Worm (Caenorhabditis elegans) whole organism, L4 larva: Measurements from ENCODE around the gene ZK666.8.

Experiments
- F37D6.2 ChIP-seq: sonication (generic microtip); optimal IDR thresholded peaks from 2 replicates; lab custom pipeline; 2016; ENCODE audit warnings: mild to moderate bottlenecking, missing genetic modification characterization, missing compliant biosample characterization
- R02D3.7 ChIP-seq: fragments of 150-350 bp; sonication (generic microtip); optimal IDR thresholded peaks from 3 replicates; lab custom pipeline; 2014; ENCODE audit warnings: missing biosample characterization, missing genetic modification characterization
- Y105C5A.15 ChIP-seq: fragments of 200-800 bp; sonication (Bioruptor generic); IDR thresholded peaks from 2 replicates; pipeline ENCODE4 v1.3.6; 2022; ENCODE audit warnings: missing genetic modification characterization, missing compliant biosample characterization
- ZK546.5 ChIP-seq, 2 experiments: sonication (generic microtip); optimal IDR thresholded peaks; 2 replicates each; lab custom pipeline; 2017; ENCODE audit warnings: missing biosample characterization in 2 of 2, missing genetic modification characterization in 2 of 2
- ama-1 ChIP-seq: fragments of 150-350 bp; optimal IDR thresholded peaks from 2 replicates; lab custom pipeline; 2014; ENCODE audit warnings: inconsistent platforms, mixed read lengths
- attf-4 ChIP-seq: sonication (generic microtip); optimal IDR thresholded peaks from 3 replicates; lab custom pipeline; 2017; ENCODE audit warnings: missing biosample characterization, missing genetic modification characterization
- ceh-20 ChIP-seq: fragments of 200-800 bp; sonication (Bioruptor generic); IDR thresholded peaks from 2 replicates; pipeline ENCODE4 v1.3.6; 2022; ENCODE audit warnings: missing genetic modification reagents, missing genetic modification characterization, missing compliant biosample characterization
- ceh-44 ChIP-seq: fragments of 200-800 bp; sonication (Bioruptor generic); IDR thresholded peaks from 2 replicates; pipeline ENCODE4 v1.3.6; 2022; ENCODE audit warnings: missing genetic modification reagents, missing genetic modification characterization, missing compliant biosample characterization
- cey-2 ChIP-seq: sonication (generic microtip); optimal IDR thresholded peaks from 3 replicates; lab custom pipeline; 2017; ENCODE audit warnings: missing genetic modification characterization, mild to moderate bottlenecking, missing compliant biosample characterization, antibody characterized with exemption, borderline replicate concordance; ENCODE audit not compliant: insufficient read depth
- daf-16 ChIP-seq, 3 experiments: sonication (generic microtip); optimal IDR thresholded peaks; 2 replicates each; lab custom pipeline; 2016 to 2017; ENCODE audit warnings: missing genetic modification characterization in 3 of 3, missing genetic modification reagents in 3 of 3, mild to moderate bottlenecking in 2 of 3, missing compliant biosample characterization in 2 of 3, missing biosample characterization in 1 of 3, moderate library complexity in 1 of 3
- daf-19 ChIP-seq: fragments of 200-800 bp; sonication (Bioruptor generic); conservative IDR thresholded peaks from 2 replicates; pipeline ENCODE4 v1.3.6; 2022; ENCODE audit warnings: missing genetic modification characterization, missing compliant biosample characterization
- duxl-1 ChIP-seq: sonication (generic microtip); optimal IDR thresholded peaks from 2 replicates; lab custom pipeline; 2016; ENCODE audit warnings: mild to moderate bottlenecking, missing genetic modification characterization, moderate library complexity, missing compliant biosample characterization; ENCODE audit not compliant: poor library complexity
- egl-27 ChIP-seq: sonication (generic microtip); optimal IDR thresholded peaks from 3 replicates; lab custom pipeline; 2017; ENCODE audit warnings: missing biosample characterization, missing genetic modification reagents, missing genetic modification characterization
- fkh-10 ChIP-seq: fragments of 150-350 bp; optimal IDR thresholded peaks from 2 replicates; lab custom pipeline; 2014; ENCODE audit warnings: missing biosample characterization, missing genetic modification reagents, missing genetic modification characterization
- fos-1 ChIP-seq: fragments of 150-350 bp; optimal IDR thresholded peaks from 2 replicates; lab custom pipeline; 2014; ENCODE audit warnings: missing biosample characterization, missing genetic modification characterization
- hlh-11 ChIP-seq: fragments of 200-800 bp; sonication (Bioruptor generic); optimal IDR thresholded peaks from 2 replicates; lab custom pipeline; 2018; ENCODE audit warnings: mild to moderate bottlenecking, missing genetic modification characterization, missing compliant biosample characterization
- lim-7 ChIP-seq: fragments of 200-800 bp; sonication (Bioruptor generic); IDR thresholded peaks from 2 replicates; pipeline ENCODE4 v1.3.6; 2022; ENCODE audit warnings: missing genetic modification characterization, missing compliant biosample characterization
- lin-1 ChIP-seq: fragments of 200-800 bp; sonication (Bioruptor generic); IDR thresholded peaks from 2 replicates; pipeline ENCODE4 v1.3.6; 2022; ENCODE audit warnings: missing genetic modification reagents, missing genetic modification characterization, missing compliant biosample characterization
- lin-13 ChIP-seq: fragments of 150-350 bp; optimal IDR thresholded peaks from 2 replicates; lab custom pipeline; 2014; ENCODE audit warnings: missing biosample characterization, missing genetic modification reagents, missing genetic modification characterization
- lin-15B ChIP-seq: fragments of 150-350 bp; sonication (generic microtip); optimal IDR thresholded peaks from 3 replicates; lab custom pipeline; 2014; ENCODE audit warnings: missing biosample characterization, missing genetic modification characterization
- lin-39 ChIP-seq: fragments of 150-350 bp; optimal IDR thresholded peaks from 2 replicates; lab custom pipeline; 2014; ENCODE audit warnings: missing biosample characterization, missing genetic modification reagents, missing genetic modification characterization
- madf-5 ChIP-seq, 2 experiments: fragments of 200-800 bp; sonication (Bioruptor generic); IDR thresholded peaks; 2 replicates each; pipeline ENCODE4 v1.3.6; 2022; ENCODE audit warnings: missing compliant biosample characterization in 2 of 2, missing genetic modification characterization in 2 of 2
- mdl-1 ChIP-seq, 2 experiments: fragments of 150-350 bp in 1 of 2; sonication (generic microtip) in 1 of 2; optimal IDR thresholded peaks; 2 replicates each; lab custom pipeline; 2014 to 2017; ENCODE audit warnings: missing biosample characterization in 2 of 2, missing genetic modification characterization in 2 of 2
- mep-1 ChIP-seq: fragments of 150-350 bp; sonication (generic microtip); optimal IDR thresholded peaks from 3 replicates; lab custom pipeline; 2014; ENCODE audit warnings: missing biosample characterization, missing genetic modification characterization
- mxl-3 ChIP-seq: fragments of 200-800 bp; sonication (Bioruptor generic); optimal IDR thresholded peaks from 2 replicates; lab custom pipeline; 2018; ENCODE audit warnings: mild to moderate bottlenecking, missing genetic modification characterization, missing compliant biosample characterization
- nhr-10 ChIP-seq: fragments of 150-350 bp; optimal IDR thresholded peaks from 2 replicates; lab custom pipeline; 2014; ENCODE audit warnings: missing biosample characterization, missing genetic modification characterization
- nhr-102 ChIP-seq: sonication (generic microtip); optimal IDR thresholded peaks from 2 replicates; lab custom pipeline; 2016; ENCODE audit warnings: mild to moderate bottlenecking, missing genetic modification characterization, moderate library complexity, missing compliant biosample characterization
- nhr-111 ChIP-seq: fragments of 200-800 bp; sonication (Bioruptor generic); optimal IDR thresholded peaks from 2 replicates; lab custom pipeline; 2018; ENCODE audit warnings: mild to moderate bottlenecking, missing genetic modification characterization, missing compliant biosample characterization
- nhr-25 ChIP-seq: sonication (generic microtip); optimal IDR thresholded peaks from 2 replicates; lab custom pipeline; 2017; ENCODE audit warnings: missing genetic modification characterization, mild to moderate bottlenecking, missing compliant biosample characterization, antibody characterized with exemption, moderate library complexity, borderline replicate concordance; ENCODE audit not compliant: insufficient read depth
- nhr-41 ChIP-seq: fragments of 200-800 bp; sonication (Bioruptor generic); IDR thresholded peaks from 2 replicates; pipeline ENCODE4 v1.3.6; 2022; ENCODE audit warnings: missing genetic modification reagents, missing genetic modification characterization, missing compliant biosample characterization
- nhr-76 ChIP-seq: fragments of 150-350 bp; optimal IDR thresholded peaks from 2 replicates; lab custom pipeline; 2014; ENCODE audit warnings: missing biosample characterization, missing genetic modification characterization
- nhr-77 ChIP-seq: fragments of 150-350 bp; optimal IDR thresholded peaks from 2 replicates; lab custom pipeline; 2014; ENCODE audit warnings: missing biosample characterization, missing genetic modification characterization
- pqm-1 ChIP-seq: sonication (generic microtip); optimal IDR thresholded peaks from 2 replicates; lab custom pipeline; 2017; ENCODE audit warnings: missing biosample characterization, missing genetic modification characterization
- skn-1 ChIP-seq: fragments of 150-350 bp; optimal IDR thresholded peaks from 2 replicates; lab custom pipeline; 2014; ENCODE audit warnings: missing biosample characterization, missing genetic modification characterization
- snpc-4 ChIP-seq: fragments of 150-350 bp; optimal IDR thresholded peaks from 2 replicates; lab custom pipeline; 2014; ENCODE audit warnings: missing biosample characterization, missing genetic modification characterization
- zfp-2 ChIP-seq: sonication (generic microtip); optimal IDR thresholded peaks from 2 replicates; lab custom pipeline; 2016; ENCODE audit warnings: mild to moderate bottlenecking, missing genetic modification characterization, missing compliant biosample characterization
- zip-11 ChIP-seq: fragments of 200-800 bp; sonication (Bioruptor generic); IDR thresholded peaks from 2 replicates; pipeline ENCODE4 v1.3.6; 2022; ENCODE audit warnings: missing genetic modification characterization, missing compliant biosample characterization
- zip-2 ChIP-seq: fragments of 150-350 bp; optimal IDR thresholded peaks from 2 replicates; lab custom pipeline; 2014; ENCODE audit warnings: missing biosample characterization, missing genetic modification characterization
- ztf-7 ChIP-seq: fragments of 150-350 bp; optimal IDR thresholded peaks from 2 replicates; lab custom pipeline; 2014; ENCODE audit warnings: missing biosample characterization, missing genetic modification characterization

The ZK666.8 gene

DNA sequence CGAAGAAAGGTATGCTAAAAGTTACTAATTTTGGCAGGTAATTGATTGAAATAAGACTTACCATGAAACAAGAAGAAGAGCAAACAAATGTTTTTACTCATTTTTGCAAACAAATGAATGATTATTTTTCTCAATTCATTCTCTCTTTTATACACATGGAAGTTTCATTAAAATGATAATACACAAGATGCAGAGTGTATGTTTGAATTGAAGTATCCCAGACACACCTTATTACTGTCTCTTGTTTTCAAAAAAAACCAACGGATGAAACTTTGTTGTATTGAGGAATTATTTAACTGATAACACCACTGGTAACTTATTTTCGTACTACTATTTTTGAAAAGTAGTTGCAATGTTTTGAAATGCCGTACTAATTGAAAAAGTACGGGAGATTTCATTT lies 13.6 kb downstream of the ZK666.8 start, which contains the start of gene clec-59:
Gene clec-59 (minus strand): TSS at position 101 of the 400 bp plus-strand sequence.
- TF ChIP-seq ama-1 (lab: Kevin White, UChicago) (no peak), ceh-44 (GFP tag; lab: Robert Waterston, UW) (no peak), ztf-7 (tag; lab: Kevin White, UChicago) (no peak), cey-2 (no peak), F37D6.2 (no peak), madf-5 (GFP tag; IDR thresholded peaks at IDR 0.05; lab: Robert Waterston, UW) (no peak), lin-13 (GFP tag; lab: Kevin White, UChicago) (no peak)

DNA sequence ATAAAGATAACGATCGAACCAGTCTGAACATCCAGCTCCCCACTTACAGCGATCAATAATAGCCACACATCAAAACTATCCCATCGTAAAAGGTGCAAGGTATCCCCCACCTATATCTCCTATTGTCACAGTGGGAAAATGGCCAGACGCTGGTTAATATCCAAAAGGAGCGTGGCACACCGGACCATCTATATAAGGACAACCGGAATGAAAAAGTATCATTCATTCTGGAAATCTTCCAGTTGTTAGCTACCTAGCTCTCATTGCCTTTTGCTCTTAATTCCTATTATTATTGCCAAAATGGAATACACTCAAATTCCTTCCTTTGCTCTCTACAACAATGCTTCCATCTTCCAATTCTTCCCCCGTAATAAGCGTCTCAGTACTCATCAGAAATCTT lies 16.0 kb downstream of the ZK666.8 start, which contains the start of gene ZK666.4:
Gene ZK666.4 (plus strand): TSS at position 301 of the 400 bp plus-strand sequence.
- TF ChIP-seq lin-15B (tag; lab: Kevin White, UChicago) = no peak
- no peak for TF ChIP-seq ZK546.5 (tag; optimal IDR thresholded peaks at IDR 0.05; lab: Kevin White, UChicago)

DNA sequence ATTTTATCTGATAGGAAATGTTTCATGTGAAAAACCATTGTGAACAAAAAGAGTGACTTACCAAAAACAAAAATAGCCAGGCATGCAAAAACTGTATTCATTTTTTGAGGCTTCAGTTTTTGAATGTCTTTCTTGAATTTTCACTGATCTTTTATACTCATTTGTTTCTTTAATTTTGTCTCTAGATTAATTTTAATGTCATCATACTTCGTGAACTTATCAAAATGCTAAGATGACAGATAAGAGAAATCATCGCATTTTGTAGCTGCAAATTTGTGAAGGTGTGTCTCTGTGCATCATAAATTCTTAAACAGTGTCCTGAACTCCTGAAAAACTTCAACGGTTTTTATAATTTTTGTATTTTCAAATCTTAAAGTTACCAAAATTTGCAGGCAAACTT lies 16.9 kb downstream of the ZK666.8 start, which contains the start of gene clec-58:
Gene clec-58 (minus strand): TSS at position 101 of the 400 bp plus-strand sequence.
- no peak for TF ChIP-seq ztf-7 (tag; lab: Kevin White, UChicago)
- TF ChIP-seq ceh-20 = no peak
- TF ChIP-seq attf-4 = no peak
- no peak for TF ChIP-seq nhr-111 (GFP tag; lab: Kevin White, UChicago)
- TF ChIP-seq snpc-4 (tag; lab: Kevin White, UChicago) = no peak
- TF ChIP-seq zip-11 (GFP tag; lab: Robert Waterston, UW) = no peak
- TF ChIP-seq daf-16 (GFP tag; optimal IDR thresholded peaks at IDR 0.05; lab: Kevin White, UChicago) = no peak
- TF ChIP-seq daf-16 (tag; optimal IDR thresholded peaks at IDR 0.05; lab: Kevin White, UChicago) = no peak
- TF ChIP-seq fkh-10 (GFP tag; lab: Kevin White, UChicago) = no peak

DNA sequence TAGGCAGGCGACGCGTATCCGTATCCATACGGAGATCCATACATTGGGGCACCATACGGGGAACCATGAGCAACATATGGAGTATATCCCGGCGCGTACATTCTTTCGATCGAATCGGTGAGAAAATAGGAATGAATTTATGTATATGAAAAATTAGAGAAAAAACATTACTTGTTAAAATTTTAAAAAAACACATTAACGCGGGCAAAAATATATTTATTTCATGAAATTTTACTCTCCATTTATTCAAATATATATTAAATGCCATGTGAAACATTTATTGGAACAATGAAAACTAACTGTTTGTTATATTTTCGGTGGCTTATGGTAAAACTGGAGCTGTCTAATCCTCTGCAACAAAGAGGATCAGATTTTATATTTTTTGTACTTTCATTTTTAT lies 21.1 kb downstream of the ZK666.8 start, which contains the start of gene ZK666.2:
Gene ZK666.2 (minus strand): TSS at position 101 of the 400 bp plus-strand sequence.
- TF ChIP-seq lim-7 (GFP tag; lab: Robert Waterston, UW) (no peak), zip-2 (tag; lab: Kevin White, UChicago) (no peak), pqm-1 (tag; lab: Kevin White, UChicago) (no peak), nhr-77 (tag; lab: Kevin White, UChicago) (no peak), daf-19 (no peak), Y105C5A.15 (GFP tag; lab: Robert Waterston, UW) (no peak), nhr-25 (no peak), lin-39 (tag; lab: Kevin White, UChicago) (no peak), hlh-11 (no peak), nhr-10 (tag; lab: Kevin White, UChicago) (no peak), duxl-1 (tag; lab: Kevin White, UChicago) (no peak), nhr-76 (tag; lab: Kevin White, UChicago) (no peak), mxl-3 (no peak), nhr-41 (GFP tag; lab: Robert Waterston, UW) (no peak), mep-1 (tag; lab: Kevin White, UChicago) (no peak), nhr-102 (tag; lab: Kevin White, UChicago) (no peak), zfp-2 (tag; lab: Kevin White, UChicago) (no peak), lin-1 (GFP tag; lab: Robert Waterston, UW) (no peak)
- TF ChIP-seq, all 104 proteins: peak for 0

DNA sequence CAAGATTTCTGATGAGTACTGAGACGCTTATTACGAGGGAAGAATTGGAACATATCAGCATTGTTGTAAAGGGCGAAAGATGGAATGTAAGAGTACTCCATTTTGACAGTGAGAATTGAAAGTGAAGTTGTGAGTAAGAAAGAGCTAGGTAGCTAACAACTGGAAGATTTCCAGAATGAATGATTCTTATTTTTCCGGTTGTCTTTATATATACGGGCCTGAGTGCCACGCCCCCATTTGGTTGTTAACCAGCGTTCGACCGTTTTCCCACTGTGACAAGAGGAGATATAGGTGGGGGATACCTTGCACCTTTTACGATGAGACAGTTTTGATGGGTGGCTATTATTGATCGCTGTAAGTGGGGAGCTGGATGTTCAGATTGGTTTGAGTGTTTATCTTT lies 21.7 kb downstream of the ZK666.8 start, which contains the start of gene ZK666.1:
Gene ZK666.1 (minus strand): TSS at position 101 of the 400 bp plus-strand sequence.
- TF ChIP-seq mdl-1 (tag; optimal IDR thresholded peaks at IDR 0.05; lab: Kevin White, UChicago) (no peak), lin-13 (GFP tag; lab: Kevin White, UChicago) (no peak), mep-1 (tag; lab: Kevin White, UChicago) (no peak), R02D3.7 (tag; lab: Kevin White, UChicago) (no peak), fos-1 (tag; lab: Kevin White, UChicago) (no peak), skn-1 (tag; lab: Kevin White, UChicago) (no peak), egl-27 (no peak)
- TF ChIP-seq, all 104 proteins: peak for 0
